Worm (Caenorhabditis elegans) whole organism, late embryonic: ENCODE measurements around the gene ndua-5.

Experiments used
- K02D7.2 ChIP-seq: sonication (generic microtip); optimal IDR thresholded peaks from 2 replicates; lab custom pipeline; 2017; ENCODE audit warnings: mild to moderate bottlenecking, missing genetic modification characterization, missing compliant biosample characterization

The ndua-5 gene

ce11 chrIV:9477135-9477928 is 47.4 kb downstream of the ndua-5 start, which contains the start of gene wrt-3 (continued):
- peak; percentile 94 for TF ChIP-seq K02D7.2 (tag; lab: Kevin White, UChicago)
